Worm (Caenorhabditis elegans) whole organism, L2 larva: ENCODE data around the gene rgs-10.

Experiments
- C34F6.9 ChIP-seq: fragments of 150-350 bp; optimal IDR thresholded peaks from 2 replicates; lab custom pipeline; 2014; ENCODE audit warnings: missing biosample characterization, missing genetic modification characterization
- F13H6.1 ChIP-seq: sonication (generic microtip); optimal IDR thresholded peaks from 2 replicates; lab custom pipeline; 2016; ENCODE audit warnings: missing genetic modification characterization, missing compliant biosample characterization
- R02D3.7 ChIP-seq: fragments of 150-350 bp; optimal IDR thresholded peaks from 2 replicates; lab custom pipeline; 2014; ENCODE audit warnings: missing biosample characterization, missing genetic modification characterization
- ZK546.5 ChIP-seq: sonication (generic microtip); optimal IDR thresholded peaks from 2 replicates; lab custom pipeline; 2017; ENCODE audit warnings: missing biosample characterization, missing genetic modification characterization
- alr-1 ChIP-seq: fragments of 150-350 bp; optimal IDR thresholded peaks from 2 replicates; lab custom pipeline; 2014; ENCODE audit warnings: missing biosample characterization, missing genetic modification characterization
- aly-2 ChIP-seq: fragments of 150-350 bp; optimal IDR thresholded peaks from 2 replicates; lab custom pipeline; 2014; ENCODE audit warnings: missing biosample characterization, missing genetic modification characterization
- ama-1 ChIP-seq: fragments of 150-350 bp; optimal IDR thresholded peaks from 2 replicates; lab custom pipeline; 2018; ENCODE audit warnings: inconsistent platforms
- blmp-1 ChIP-seq: sonication (generic microtip); optimal IDR thresholded peaks from 2 replicates; lab custom pipeline; 2017; ENCODE audit warnings: missing genetic modification characterization, mild to moderate bottlenecking, missing compliant biosample characterization, antibody characterized with exemption, moderate library complexity; ENCODE audit not compliant: insufficient read depth
- ceh-16 ChIP-seq: fragments of 150-350 bp; optimal IDR thresholded peaks from 2 replicates; lab custom pipeline; 2014; ENCODE audit warnings: missing biosample characterization, missing genetic modification characterization
- ceh-82 ChIP-seq: fragments of 150-350 bp; optimal IDR thresholded peaks from 2 replicates; lab custom pipeline; 2014; ENCODE audit warnings: missing biosample characterization, missing genetic modification characterization
- crh-2 ChIP-seq: sonication (generic microtip); optimal IDR thresholded peaks from 2 replicates; lab custom pipeline; 2017; ENCODE audit warnings: missing biosample characterization, missing genetic modification characterization
- dmd-4 ChIP-seq: sonication (generic microtip); optimal IDR thresholded peaks from 2 replicates; lab custom pipeline; 2017; ENCODE audit warnings: missing biosample characterization, missing genetic modification characterization
- elt-1 ChIP-seq: fragments of 150-350 bp; optimal IDR thresholded peaks from 2 replicates; lab custom pipeline; 2014; ENCODE audit warnings: missing biosample characterization, missing genetic modification characterization
- elt-3 ChIP-seq: sonication (generic microtip); optimal IDR thresholded peaks from 2 replicates; lab custom pipeline; 2017; ENCODE audit warnings: missing biosample characterization, missing genetic modification characterization
- fos-1 ChIP-seq: fragments of 150-350 bp; optimal IDR thresholded peaks from 2 replicates; lab custom pipeline; 2014; ENCODE audit warnings: missing biosample characterization, missing genetic modification characterization
- gmeb-1 ChIP-seq: fragments of 150-350 bp; optimal IDR thresholded peaks from 2 replicates; lab custom pipeline; 2014; ENCODE audit warnings: missing biosample characterization, missing genetic modification characterization
- lin-11 ChIP-seq: fragments of 150-350 bp; sonication (generic microtip); optimal IDR thresholded peaks from 2 replicates; lab custom pipeline; 2014; ENCODE audit warnings: missing biosample characterization, missing genetic modification characterization, inconsistent platforms, mixed read lengths
- lin-13 ChIP-seq: fragments of 150-350 bp; optimal IDR thresholded peaks from 2 replicates; lab custom pipeline; 2014; ENCODE audit warnings: missing biosample characterization, missing genetic modification reagents, missing genetic modification characterization
- lsy-2 ChIP-seq, 2 experiments: fragments of 150-350 bp in 1 of 2; sonication (generic microtip) in 1 of 2; optimal IDR thresholded peaks; 2 replicates each; lab custom pipeline; 2014 to 2017; ENCODE audit warnings: missing biosample characterization in 2 of 2, missing genetic modification characterization in 2 of 2
- mab-5 ChIP-seq: fragments of 150-350 bp; optimal IDR thresholded peaks from 2 replicates; lab custom pipeline; 2014; ENCODE audit warnings: missing biosample characterization, missing genetic modification characterization
- mdl-1 ChIP-seq, 2 experiments: fragments of 150-350 bp in 1 of 2; sonication (generic microtip) in 1 of 2; optimal IDR thresholded peaks; 2 replicates each; lab custom pipeline; 2017; ENCODE audit warnings: missing biosample characterization in 2 of 2, missing genetic modification characterization in 2 of 2
- nhr-10 ChIP-seq: sonication (generic microtip); optimal IDR thresholded peaks from 2 replicates; lab custom pipeline; 2017; ENCODE audit warnings: missing biosample characterization, missing genetic modification characterization
- nhr-11 ChIP-seq: fragments of 150-350 bp; optimal IDR thresholded peaks from 2 replicates; lab custom pipeline; 2014; ENCODE audit warnings: missing biosample characterization, missing genetic modification characterization
- nhr-12 ChIP-seq: fragments of 150-350 bp; optimal IDR thresholded peaks from 2 replicates; lab custom pipeline; 2014; ENCODE audit warnings: missing biosample characterization, missing genetic modification characterization
- nhr-129 ChIP-seq: fragments of 150-350 bp; optimal IDR thresholded peaks from 2 replicates; lab custom pipeline; 2014; ENCODE audit warnings: missing biosample characterization, missing genetic modification characterization
- nhr-21 ChIP-seq: fragments of 150-350 bp; optimal IDR thresholded peaks from 2 replicates; lab custom pipeline; 2014; ENCODE audit warnings: missing biosample characterization, missing genetic modification characterization
- nhr-23 ChIP-seq: fragments of 150-350 bp; optimal IDR thresholded peaks from 2 replicates; lab custom pipeline; 2014; ENCODE audit warnings: missing biosample characterization, missing genetic modification reagents, missing genetic modification characterization
- nhr-237 ChIP-seq: fragments of 150-350 bp; optimal IDR thresholded peaks from 2 replicates; lab custom pipeline; 2014; ENCODE audit warnings: missing biosample characterization, missing genetic modification characterization
- nhr-25 ChIP-seq: fragments of 150-350 bp; sonication (generic microtip); optimal IDR thresholded peaks from 3 replicates; lab custom pipeline; 2014; ENCODE audit warnings: missing biosample characterization, missing genetic modification characterization
- nhr-77 ChIP-seq: fragments of 150-350 bp; optimal IDR thresholded peaks from 2 replicates; lab custom pipeline; 2014; ENCODE audit warnings: missing biosample characterization, missing genetic modification characterization
- peb-1 ChIP-seq: fragments of 150-350 bp; optimal IDR thresholded peaks from 2 replicates; lab custom pipeline; 2014; ENCODE audit warnings: missing biosample characterization, missing genetic modification characterization
- sem-4 ChIP-seq: fragments of 150-350 bp; optimal IDR thresholded peaks from 2 replicates; lab custom pipeline; 2014; ENCODE audit warnings: missing biosample characterization, missing genetic modification reagents, missing genetic modification characterization
- skn-1 ChIP-seq: sonication (generic microtip); optimal IDR thresholded peaks from 2 replicates; lab custom pipeline; 2017; ENCODE audit warnings: missing biosample characterization, missing genetic modification characterization
- sma-3 ChIP-seq: sonication (generic microtip); optimal IDR thresholded peaks from 2 replicates; lab custom pipeline; 2016; ENCODE audit warnings: missing genetic modification reagents, missing genetic modification characterization, missing compliant biosample characterization
- sma-9 ChIP-seq, 2 experiments: fragments of 150-350 bp in 1 of 2; sonication (generic microtip) in 1 of 2; optimal IDR thresholded peaks; 2 replicates each; lab custom pipeline; 2014 to 2016; ENCODE audit warnings: missing genetic modification characterization in 2 of 2, mild to moderate bottlenecking in 1 of 2, missing biosample characterization in 1 of 2, missing compliant biosample characterization in 1 of 2, missing genetic modification reagents in 1 of 2, moderate library complexity in 1 of 2
- unc-39 ChIP-seq: fragments of 150-350 bp; optimal IDR thresholded peaks from 2 replicates; lab custom pipeline; 2014; ENCODE audit warnings: missing biosample characterization, missing genetic modification characterization
- unc-55 ChIP-seq: fragments of 150-350 bp; sonication (generic microtip); optimal IDR thresholded peaks from 3 replicates; lab custom pipeline; 2014; ENCODE audit warnings: missing biosample characterization, missing genetic modification reagents, missing genetic modification characterization
- zag-1 ChIP-seq: fragments of 150-350 bp; optimal IDR thresholded peaks from 2 replicates; lab custom pipeline; 2014; ENCODE audit warnings: missing biosample characterization, missing genetic modification characterization
- ztf-1 ChIP-seq: fragments of 200-800 bp; sonication (Bioruptor generic); conservative IDR thresholded peaks from 2 replicates; pipeline ENCODE4 v1.3.6; 2022; ENCODE audit warnings: missing genetic modification characterization, missing compliant biosample characterization
- ztf-11 ChIP-seq: sonication (generic microtip); optimal IDR thresholded peaks from 2 replicates; lab custom pipeline; 2017; ENCODE audit warnings: missing biosample characterization, missing genetic modification characterization
- ztf-4 ChIP-seq: fragments of 150-350 bp; optimal IDR thresholded peaks from 2 replicates; lab custom pipeline; 2014; ENCODE audit warnings: missing biosample characterization, missing genetic modification characterization

rgs-10 gene

DNA sequence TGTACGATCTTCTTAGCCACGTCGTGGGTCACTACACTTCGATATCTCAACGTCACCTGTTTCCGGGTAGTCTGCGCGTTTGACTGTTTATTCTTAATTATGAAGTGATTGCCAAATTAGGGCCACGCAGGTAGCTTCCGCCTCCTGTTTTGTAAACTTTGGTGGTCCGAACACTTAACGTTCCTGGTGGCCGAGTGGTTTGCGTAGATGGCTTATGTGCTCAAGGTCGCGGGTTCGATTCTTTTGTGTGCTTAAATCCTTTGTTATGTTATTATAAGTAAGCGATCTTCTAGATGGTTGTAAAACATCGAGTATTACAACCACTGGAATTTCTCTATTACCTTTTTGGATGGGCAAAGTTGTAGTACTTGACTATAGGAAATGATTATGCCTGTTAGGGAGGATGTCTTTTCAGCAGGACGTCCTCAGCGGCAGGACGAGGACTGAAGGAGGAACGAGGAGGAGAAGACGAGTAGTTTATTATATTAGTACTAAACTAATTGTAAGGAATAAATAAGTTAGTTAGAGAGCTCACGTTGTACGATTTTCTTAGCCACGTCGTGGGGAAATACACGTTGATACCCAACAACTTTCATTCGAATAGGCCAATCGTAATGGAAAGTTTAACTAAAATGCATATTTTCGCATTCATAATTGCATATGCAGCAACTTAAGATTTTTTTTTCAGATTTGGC lies 14.4 kb downstream of the rgs-10 start:
- TF ChIP-seq R02D3.7 (tag; lab: Kevin White, UChicago) (no peak), elt-3 (no peak), blmp-1 (tag; lab: Kevin White, UChicago) (no peak), crh-2 (no peak), dmd-4 (no peak), nhr-23 (tag; lab: Kevin White, UChicago) (no peak), elt-1 (tag; lab: Kevin White, UChicago) (no peak), nhr-12 (tag; lab: Kevin White, UChicago) (no peak), nhr-237 (no peak), gmeb-1 (no peak), nhr-10 (no peak), nhr-25 (tag; lab: Kevin White, UChicago) (no peak), sma-3 (no peak), skn-1 (tag; lab: Kevin White, UChicago) (no peak)

DNA sequence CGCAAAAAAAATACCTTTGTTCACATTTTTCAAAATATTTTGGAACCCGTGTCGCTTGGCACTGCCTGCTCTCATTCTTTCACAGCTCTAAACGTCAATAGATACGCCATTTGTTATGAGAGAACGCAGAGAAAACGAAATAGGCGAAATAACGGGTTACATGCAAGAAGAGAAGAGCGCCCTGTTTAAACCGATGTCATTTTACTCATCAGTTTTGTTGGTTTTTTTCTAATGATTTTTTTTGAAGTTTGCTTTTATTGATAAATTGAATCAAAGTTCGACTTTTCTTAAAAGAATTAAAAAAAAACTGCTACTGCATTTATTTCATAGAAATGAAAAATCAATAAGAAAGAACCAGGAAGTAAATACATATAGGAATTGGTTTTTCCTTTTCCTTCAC lies 16.2 kb downstream of the rgs-10 start:
- TF ChIP-seq skn-1 (tag; lab: Kevin White, UChicago): no peak
- TF ChIP-seq lin-13 (GFP tag; lab: Kevin White, UChicago): peak; percentile 0
- TF ChIP-seq nhr-25 (tag; lab: Kevin White, UChicago): peak; percentile 51
- TF ChIP-seq ztf-4: peak; percentile 72
- TF ChIP-seq C34F6.9 (tag; lab: Kevin White, UChicago): peak; percentile 48
- TF ChIP-seq sem-4 (tag; lab: Kevin White, UChicago): no peak
- peak; percentile 44 for TF ChIP-seq F13H6.1 (tag; lab: Kevin White, UChicago)
- no peak for TF ChIP-seq nhr-237
- peak; percentile 27 for TF ChIP-seq sma-3
- TF ChIP-seq nhr-129 (tag; lab: Kevin White, UChicago): peak; percentile 55
- TF ChIP-seq sma-9 (GFP tag; optimal IDR thresholded peaks at IDR 0.05; lab: Kevin White, UChicago): peak; percentile 50
- no peak for TF ChIP-seq sma-9 (tag; optimal IDR thresholded peaks at IDR 0.05; lab: Kevin White, UChicago)
- peak; percentile 20 for TF ChIP-seq unc-55
- peak in 1 of 2 experiments; percentile 64 for TF ChIP-seq lsy-2 (tag; optimal IDR thresholded peaks at IDR 0.05; lab: Kevin White, UChicago)
- TF ChIP-seq nhr-21 (tag; lab: Kevin White, UChicago): peak; percentile 17
- no peak for TF ChIP-seq elt-1 (tag; lab: Kevin White, UChicago)
- peak; percentile 54 for TF ChIP-seq crh-2

DNA sequence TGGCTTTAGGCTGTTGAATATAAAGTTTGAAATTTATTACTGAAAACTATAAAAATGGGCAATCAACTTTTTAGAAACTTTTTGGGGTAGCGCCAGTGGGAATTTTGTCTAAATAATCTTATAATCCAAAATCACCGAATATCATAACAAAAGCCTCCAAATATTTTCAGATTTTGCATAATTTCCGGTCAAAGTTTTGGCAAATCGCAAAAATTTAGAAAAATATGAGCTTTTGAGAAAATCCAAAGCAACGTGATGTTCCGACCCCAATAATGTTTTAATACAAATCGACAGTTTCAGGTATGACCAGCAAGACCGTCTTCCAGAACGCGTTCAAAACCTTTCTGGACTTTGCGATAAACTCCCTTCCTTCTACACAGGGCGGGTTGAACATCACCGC lies 16.8 kb downstream of the rgs-10 start, which contains the start of gene emre-1:
emre-1 (plus strand) TSS at position 301 of the 400 bp plus-strand sequence.
- TF ChIP-seq mab-5 (tag; lab: Kevin White, UChicago) (no peak), aly-2 (tag; lab: Kevin White, UChicago) (no peak), lin-11 (tag; lab: Kevin White, UChicago) (no peak), C34F6.9 (tag; lab: Kevin White, UChicago) (no peak), elt-3 (no peak), ZK546.5 (tag; lab: Kevin White, UChicago) (no peak), nhr-23 (tag; lab: Kevin White, UChicago) (no peak), ceh-82 (tag; lab: Kevin White, UChicago) (no peak), R02D3.7 (tag; lab: Kevin White, UChicago) (no peak), F13H6.1 (tag; lab: Kevin White, UChicago) (no peak), nhr-21 (tag; lab: Kevin White, UChicago) (no peak)

DNA sequence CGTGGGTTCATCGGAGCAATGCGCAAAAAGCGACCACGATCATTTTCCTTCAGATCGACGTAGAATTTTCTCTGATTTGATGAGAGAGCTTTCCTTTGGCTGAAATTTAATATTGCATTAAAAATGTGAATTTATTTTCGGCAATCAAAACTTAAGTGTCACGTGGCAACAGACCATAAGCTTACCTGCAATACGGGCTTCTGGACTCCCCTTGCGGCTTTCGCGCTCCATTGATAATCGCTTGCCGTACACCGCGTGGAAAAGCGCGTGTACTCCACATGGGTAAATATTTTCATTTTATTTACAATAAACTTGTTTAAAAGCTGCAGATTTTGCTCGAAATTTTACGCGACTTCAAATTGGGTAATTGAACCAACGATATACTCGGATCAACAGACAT lies 20.0 kb downstream of the rgs-10 start, which contains the start of gene plp-2:
plp-2 (minus strand) TSS at position 280 of the 400 bp plus-strand sequence.
- TF ChIP-seq ztf-1: no peak
- no peak for TF ChIP-seq peb-1 (tag; lab: Kevin White, UChicago)
- no peak for TF ChIP-seq fos-1 (tag; lab: Kevin White, UChicago)
- TF ChIP-seq ZK546.5 (tag; lab: Kevin White, UChicago): no peak
- no peak for TF ChIP-seq nhr-11 (tag; lab: Kevin White, UChicago)
- TF ChIP-seq skn-1 (tag; lab: Kevin White, UChicago): no peak
- TF ChIP-seq mab-5 (tag; lab: Kevin White, UChicago): no peak

DNA sequence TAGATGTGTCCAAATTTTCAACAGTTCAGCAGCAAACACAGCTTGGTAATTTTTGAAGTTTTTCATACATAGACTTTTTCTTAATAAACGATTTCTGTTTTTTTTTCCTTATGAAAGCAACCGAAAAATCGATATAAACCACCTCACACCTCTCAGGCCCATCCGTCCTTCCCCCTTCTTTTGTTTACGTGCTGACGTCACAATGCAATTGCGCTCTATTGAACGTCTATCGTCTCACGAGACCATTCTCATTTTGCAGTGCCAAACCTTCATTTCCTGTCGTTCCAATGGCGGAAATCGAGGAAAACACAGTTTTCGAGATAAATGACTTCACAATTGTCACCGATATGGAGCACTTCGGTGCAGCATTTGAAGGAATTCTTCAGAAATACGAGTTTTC lies 20.7 kb downstream of the rgs-10 start, which contains the start of gene rbg-1:
rbg-1 (plus strand) TSS at position 260 of the 400 bp plus-strand sequence.
- no peak for TF ChIP-seq nhr-77 (tag; lab: Kevin White, UChicago)
- no peak for TF ChIP-seq peb-1 (tag; lab: Kevin White, UChicago)
- peak in 1 of 2 experiments; percentile 28 for TF ChIP-seq mdl-1 (tag; optimal IDR thresholded peaks at IDR 0.05; lab: Kevin White, UChicago)
- TF ChIP-seq ztf-11 (tag; lab: Kevin White, UChicago): no peak
- TF ChIP-seq unc-55: peak; percentile 72
- TF ChIP-seq mab-5 (tag; lab: Kevin White, UChicago): no peak
- no peak for TF ChIP-seq ztf-1
- no peak for TF ChIP-seq ceh-16 (tag; lab: Kevin White, UChicago)
- no peak for TF ChIP-seq nhr-12 (tag; lab: Kevin White, UChicago)
- TF ChIP-seq nhr-237: no peak
- peak; percentile 66 for TF ChIP-seq lin-11 (tag; lab: Kevin White, UChicago)
- TF ChIP-seq ama-1 (lab: Kevin White, UChicago): no peak
- TF ChIP-seq zag-1 (tag; lab: Kevin White, UChicago): peak; percentile 23
- TF ChIP-seq nhr-25 (tag; lab: Kevin White, UChicago): peak; percentile 61
- peak; percentile 30 for TF ChIP-seq nhr-21 (tag; lab: Kevin White, UChicago)
- TF ChIP-seq lin-13 (GFP tag; lab: Kevin White, UChicago): peak; percentile 75
- TF ChIP-seq skn-1 (tag; lab: Kevin White, UChicago): no peak
- no peak for TF ChIP-seq nhr-11 (tag; lab: Kevin White, UChicago)
- no peak for TF ChIP-seq dmd-4
- no peak for TF ChIP-seq alr-1 (tag; lab: Kevin White, UChicago)
- peak; percentile 96 for TF ChIP-seq crh-2
- peak; percentile 79 for TF ChIP-seq fos-1 (tag; lab: Kevin White, UChicago)
- TF ChIP-seq gmeb-1: peak; percentile 52
- TF ChIP-seq unc-39: no peak
